Fruit fly (Drosophila melanogaster) whole organism, adult: ENCODE data around the gene Pstk.

ENCODE experiments used
- CG11617 ChIP-seq: fragments of 200-800 bp; sonication (Bioruptor generic); optimal IDR thresholded peaks from 2 replicates; lab custom pipeline; 2017; ENCODE audit warnings: mild to moderate bottlenecking, missing biosample characterization, missing genetic modification reagents, missing genetic modification characterization
- CG12768 ChIP-seq: fragments of 200-800 bp; sonication (Bioruptor generic); optimal IDR thresholded peaks from 2 replicates; lab custom pipeline; 2017; ENCODE audit warnings: missing biosample characterization, missing genetic modification characterization, mild to moderate bottlenecking, moderate library complexity, missing genetic modification reagents
- CG14711 ChIP-seq: fragments of 200-800 bp; sonication (Bioruptor generic); optimal IDR thresholded peaks from 2 replicates; lab custom pipeline; 2018; ENCODE audit warnings: missing biosample characterization, mild to moderate bottlenecking, missing genetic modification characterization, moderate library complexity
- CG1620 ChIP-seq: fragments of 200-800 bp; sonication (Bioruptor generic); optimal IDR thresholded peaks from 2 replicates; lab custom pipeline; 2016; ENCODE audit warnings: missing biosample characterization, missing genetic modification characterization
- CG33017 ChIP-seq: fragments of 200-800 bp; sonication (Bioruptor generic); optimal IDR thresholded peaks from 2 replicates; lab custom pipeline; 2018; ENCODE audit warnings: missing biosample characterization, mild to moderate bottlenecking, missing genetic modification characterization, moderate library complexity
- CG5204 ChIP-seq: fragments of 200-800 bp; sonication (Bioruptor generic); optimal IDR thresholded peaks from 2 replicates; lab custom pipeline; 2016; ENCODE audit warnings: missing biosample characterization, missing genetic modification characterization
- CG7045 ChIP-seq: fragments of 200-800 bp; sonication (Bioruptor generic); optimal IDR thresholded peaks from 2 replicates; lab custom pipeline; 2017; ENCODE audit warnings: missing biosample characterization, mild to moderate bottlenecking, missing genetic modification characterization
- CG7101 ChIP-seq: fragments of 200-800 bp; sonication (Bioruptor generic); optimal IDR thresholded peaks from 2 replicates; lab custom pipeline; 2018; ENCODE audit warnings: missing biosample characterization, mild to moderate bottlenecking, missing genetic modification characterization, moderate library complexity
- Clk ChIP-seq: fragments of 200-800 bp; sonication (Bioruptor generic); optimal IDR thresholded peaks from 2 replicates; lab custom pipeline; 2017; ENCODE audit warnings: missing biosample characterization, missing genetic modification characterization
- Crg-1 ChIP-seq: fragments of 200-800 bp; sonication (Bioruptor generic); optimal IDR thresholded peaks from 2 replicates; lab custom pipeline; 2016; ENCODE audit warnings: missing biosample characterization, missing genetic modification characterization
- Hr96 ChIP-seq: fragments of 200-800 bp; sonication (Bioruptor generic); optimal IDR thresholded peaks from 2 replicates; lab custom pipeline; 2016; ENCODE audit warnings: missing biosample characterization, missing genetic modification characterization
- Mnt ChIP-seq: fragments of 200-800 bp; sonication (Bioruptor generic); optimal IDR thresholded peaks from 2 replicates; lab custom pipeline; 2016; ENCODE audit warnings: missing biosample characterization, mild to moderate bottlenecking, missing genetic modification characterization
- bab1 ChIP-seq: fragments of 200-800 bp; sonication (Bioruptor generic); optimal IDR thresholded peaks from 3 replicates; lab custom pipeline; 2019; ENCODE audit warnings: missing biosample characterization, mild to moderate bottlenecking, missing genetic modification characterization, moderate library complexity
- cic ChIP-seq: fragments of 200-800 bp; sonication (Bioruptor generic); optimal IDR thresholded peaks from 2 replicates; lab custom pipeline; 2017; ENCODE audit warnings: missing biosample characterization, mild to moderate bottlenecking, missing genetic modification characterization, moderate library complexity
- cnc ChIP-seq, 2 experiments: fragments of >200 bp; optimal IDR thresholded peaks; 2 replicates each; lab custom pipeline; 2017
- kay ChIP-seq: fragments of 200-800 bp; sonication (Bioruptor generic); peaks from one replicate; lab custom pipeline; 2016; ENCODE audit warnings: missing biosample characterization, missing genetic modification characterization, borderline replicate concordance
- ovo ChIP-seq: fragments of 200-800 bp; sonication (Bioruptor generic); optimal IDR thresholded peaks from 2 replicates; lab custom pipeline; 2016; ENCODE audit warnings: missing biosample characterization, missing genetic modification characterization
- pad ChIP-seq: fragments of 200-800 bp; sonication (Bioruptor generic); optimal IDR thresholded peaks from 3 replicates; lab custom pipeline; 2017; ENCODE audit warnings: missing biosample characterization, missing genetic modification characterization, mild to moderate bottlenecking, moderate library complexity, missing genetic modification reagents
- tj ChIP-seq: fragments of 200-800 bp; sonication (Bioruptor generic); optimal IDR thresholded peaks from 3 replicates; lab custom pipeline; 2017; ENCODE audit warnings: missing biosample characterization, mild to moderate bottlenecking, missing genetic modification characterization, moderate library complexity
- toe ChIP-seq: fragments of 200-800 bp; sonication (Bioruptor generic); optimal IDR thresholded peaks from 2 replicates; lab custom pipeline; 2016; ENCODE audit warnings: missing biosample characterization, missing genetic modification characterization

The Pstk gene

DNA sequence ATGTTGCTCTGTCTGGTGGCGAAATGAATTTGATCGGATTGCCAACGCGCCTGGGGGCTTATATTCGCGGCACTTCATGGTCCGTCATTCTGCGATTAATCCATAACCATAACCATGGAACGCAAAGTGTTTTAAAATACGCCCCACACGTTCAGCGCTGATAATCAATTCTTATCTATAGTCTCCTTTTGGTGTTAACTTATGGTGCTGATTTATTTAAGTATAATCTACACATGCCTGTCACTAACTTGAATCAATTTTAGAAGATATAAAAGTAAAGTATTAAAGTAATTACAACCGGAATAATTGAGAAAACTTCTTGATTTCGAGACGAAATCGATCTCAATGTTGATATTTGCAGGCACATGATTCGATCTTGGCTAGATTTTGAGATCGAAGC, 28.3 kb downstream of the Pstk start, which contains the start of gene CG14219:
TSS of gene CG14219 (minus strand) at position 101 of the 400 bp plus-strand sequence.
- TF ChIP-seq tj (GFP tag; lab: Kevin White, UChicago): no peak
- no peak for TF ChIP-seq Crg-1
- no peak for TF ChIP-seq Mnt
- no peak for TF ChIP-seq CG1620 (GFP tag; lab: Kevin White, UChicago)

DNA sequence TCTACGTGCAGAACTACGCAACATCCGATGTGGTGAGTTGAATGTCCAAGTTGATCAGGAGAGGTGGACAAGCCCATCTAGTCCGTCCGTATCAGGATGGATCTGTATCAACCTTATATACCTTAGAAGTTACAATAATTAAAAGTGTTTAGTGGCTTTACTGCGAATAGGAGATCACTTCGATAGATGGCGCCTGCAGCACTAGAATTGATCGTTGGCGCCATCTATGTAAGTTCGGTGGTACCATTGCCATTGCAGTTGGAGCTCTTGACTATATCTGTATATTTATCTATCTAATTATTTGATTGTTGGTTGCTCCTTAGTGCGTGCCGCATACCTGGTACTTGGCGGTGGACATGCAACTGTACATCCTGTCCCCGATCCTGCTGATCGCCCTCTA, 33.2 kb downstream of the Pstk start:
- no peak for TF ChIP-seq CG1620 (GFP tag; lab: Kevin White, UChicago)
- TF ChIP-seq kay (GFP tag; lab: Kevin White, UChicago): no peak
- no peak for TF ChIP-seq Crg-1
- no peak for TF ChIP-seq cnc (optimal IDR thresholded peaks at IDR 0.05; lab: Kevin White, UChicago)
- TF ChIP-seq CG14711 (tag; lab: Kevin White, UChicago): no peak
- no peak for TF ChIP-seq toe
- no peak for TF ChIP-seq bab1 (GFP tag; lab: Kevin White, UChicago)
- no peak for TF ChIP-seq Hr96
- TF ChIP-seq CG7045 (GFP tag; lab: Kevin White, UChicago): no peak
- TF ChIP-seq tj (GFP tag; lab: Kevin White, UChicago): no peak
- TF ChIP-seq CG5204: no peak
- TF ChIP-seq pad (GFP tag; lab: Kevin White, UChicago): no peak
- no peak for TF ChIP-seq CG7101 (tag; lab: Kevin White, UChicago)
- TF ChIP-seq CG11617 (GFP tag; lab: Kevin White, UChicago): no peak
- TF ChIP-seq Clk (GFP tag; lab: Kevin White, UChicago): no peak
- no peak for TF ChIP-seq cic (GFP tag; lab: Kevin White, UChicago)
- TF ChIP-seq CG12768: no peak
- TF ChIP-seq ovo (GFP tag; lab: Kevin White, UChicago): no peak
- TF ChIP-seq Mnt: no peak
- no peak for TF ChIP-seq CG33017

DNA sequence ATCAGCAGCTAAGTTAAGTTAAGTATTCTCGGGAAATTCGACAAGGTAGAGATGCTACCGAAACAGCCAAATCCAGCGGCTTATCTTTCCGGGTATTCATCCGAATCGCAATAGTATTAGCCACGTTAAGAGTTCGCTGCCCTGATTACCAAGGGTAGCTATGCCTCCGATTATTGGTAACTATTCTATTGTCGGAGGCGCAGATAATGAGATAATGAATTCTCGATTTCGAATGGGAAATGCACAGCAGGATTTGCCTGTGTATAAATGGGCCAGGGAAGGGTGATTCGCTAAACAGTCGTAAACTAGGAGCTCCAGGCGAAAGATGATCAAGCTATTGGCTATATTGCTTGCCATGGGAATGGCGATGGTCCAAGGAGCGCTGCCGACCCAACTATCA, 35.0 kb downstream of the Pstk start, which contains the start of gene CG14204:
TSS of gene CG14204 (plus strand) at position 301 of the 400 bp plus-strand sequence.
- no peak for TF ChIP-seq CG11617 (GFP tag; lab: Kevin White, UChicago)
- TF ChIP-seq Crg-1: no peak
- TF ChIP-seq CG33017: no peak
- TF ChIP-seq Mnt: no peak
- TF ChIP-seq CG1620 (GFP tag; lab: Kevin White, UChicago): no peak
- no peak for TF ChIP-seq Clk (GFP tag; lab: Kevin White, UChicago)
- no peak for TF ChIP-seq pad (GFP tag; lab: Kevin White, UChicago)
- TF ChIP-seq kay (GFP tag; lab: Kevin White, UChicago): no peak
- no peak for TF ChIP-seq CG7045 (GFP tag; lab: Kevin White, UChicago)
- no peak for TF ChIP-seq cic (GFP tag; lab: Kevin White, UChicago)
- TF ChIP-seq toe: no peak
- TF ChIP-seq bab1 (GFP tag; lab: Kevin White, UChicago): no peak
- no peak for TF ChIP-seq ovo (GFP tag; lab: Kevin White, UChicago)

DNA sequence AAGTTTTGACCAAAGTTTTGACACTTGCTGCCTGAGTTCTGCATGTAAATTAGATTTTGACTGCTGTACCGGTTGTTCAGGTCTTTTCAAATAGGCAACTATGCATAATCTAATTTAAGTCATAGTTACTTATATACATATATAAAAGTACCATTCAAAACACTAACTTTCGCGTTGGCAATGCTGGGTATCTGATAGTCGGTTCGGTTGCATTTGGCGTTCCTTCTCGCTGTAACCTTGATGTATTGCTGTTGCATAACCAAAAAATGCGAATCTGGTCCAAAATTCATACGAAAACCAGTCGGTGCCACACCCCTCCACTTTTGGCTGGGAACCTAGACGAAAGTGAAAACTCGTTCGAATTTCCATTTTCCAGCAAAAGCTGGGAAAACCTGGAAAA, 35.6 kb downstream of the Pstk start:
- TF ChIP-seq cnc (optimal IDR thresholded peaks at IDR 0.05; lab: Kevin White, UChicago): no peak
- TF ChIP-seq CG7045 (GFP tag; lab: Kevin White, UChicago): no peak
- TF ChIP-seq CG33017: no peak
- no peak for TF ChIP-seq toe
- TF ChIP-seq ovo (GFP tag; lab: Kevin White, UChicago): no peak
- no peak for TF ChIP-seq CG14711 (tag; lab: Kevin White, UChicago)
- no peak for TF ChIP-seq Clk (GFP tag; lab: Kevin White, UChicago)

DNA sequence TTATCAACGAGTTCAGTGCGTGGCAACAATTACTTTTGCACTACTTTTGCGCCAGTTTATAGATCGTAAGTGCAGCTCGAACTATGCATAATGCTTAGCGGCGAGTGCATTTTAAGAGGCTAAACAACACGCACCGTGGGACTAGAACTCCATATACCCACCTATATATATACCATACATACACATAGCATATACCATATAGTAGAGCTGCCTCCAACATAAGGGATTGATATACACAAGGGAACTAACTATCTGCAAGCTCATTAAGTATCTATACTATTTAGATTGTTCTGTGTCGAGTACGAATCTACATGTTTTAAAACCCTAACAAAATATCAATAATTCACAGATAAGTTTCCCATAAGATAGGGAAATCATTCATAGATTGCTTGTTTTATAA, 36.5 kb downstream of the Pstk start, which contains the start of gene CG14218:
TSS of gene CG14218 (minus strand) at position 101 of the 400 bp plus-strand sequence.
- TF ChIP-seq tj (GFP tag; lab: Kevin White, UChicago) (no peak), cic (GFP tag; lab: Kevin White, UChicago) (no peak), Clk (GFP tag; lab: Kevin White, UChicago) (no peak), Hr96 (no peak), kay (GFP tag; lab: Kevin White, UChicago) (no peak), cnc (optimal IDR thresholded peaks at IDR 0.05; lab: Kevin White, UChicago) (no peak)

DNA sequence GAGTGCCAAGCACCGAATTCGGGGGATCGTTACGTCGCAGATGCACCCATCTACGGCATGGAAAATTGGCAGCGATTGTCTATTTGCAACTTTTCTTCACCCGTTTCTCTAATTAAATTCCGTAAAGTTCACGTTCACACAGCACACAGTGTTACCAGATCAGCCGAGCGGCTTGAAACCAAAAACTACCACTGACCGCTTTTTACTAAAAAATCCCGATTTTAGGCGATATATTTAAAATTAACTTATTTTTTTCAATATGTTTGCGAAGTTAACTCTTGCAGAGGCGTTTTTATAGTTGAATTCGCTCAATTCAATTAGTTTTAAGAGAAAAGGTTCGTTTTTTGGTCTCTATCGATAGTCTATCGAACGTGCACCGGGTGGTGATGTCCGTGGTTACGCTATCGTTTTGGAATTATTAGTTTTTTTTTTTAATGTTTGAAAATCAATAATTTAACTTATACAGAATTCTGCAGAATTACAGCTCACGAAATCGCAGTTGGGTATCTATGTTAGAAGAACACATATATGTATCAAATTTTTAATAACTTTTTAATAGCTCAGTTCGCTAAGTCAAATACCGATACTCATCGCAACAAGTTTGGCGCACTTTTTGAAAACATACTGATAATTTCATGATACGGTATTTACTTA, 38.6 kb downstream of the Pstk start, which contains the start of gene Tao:
TSS of gene Tao (minus strand) at position 153 of the 654 bp plus-strand sequence.
- no peak for TF ChIP-seq ovo (GFP tag; lab: Kevin White, UChicago)
- TF ChIP-seq pad (GFP tag; lab: Kevin White, UChicago): no peak
- no peak for TF ChIP-seq CG12768
- TF ChIP-seq CG14711 (tag; lab: Kevin White, UChicago): no peak
- no peak for TF ChIP-seq kay (GFP tag; lab: Kevin White, UChicago)
- TF ChIP-seq Mnt: no peak
- no peak for TF ChIP-seq bab1 (GFP tag; lab: Kevin White, UChicago)
- TF ChIP-seq CG7101 (tag; lab: Kevin White, UChicago): no peak
- no peak for TF ChIP-seq CG11617 (GFP tag; lab: Kevin White, UChicago)
- TF ChIP-seq CG7045 (GFP tag; lab: Kevin White, UChicago): no peak
- TF ChIP-seq Clk (GFP tag; lab: Kevin White, UChicago): no peak
- no peak for TF ChIP-seq toe
- no peak for TF ChIP-seq cic (GFP tag; lab: Kevin White, UChicago)
- TF ChIP-seq CG5204: no peak
- TF ChIP-seq CG1620 (GFP tag; lab: Kevin White, UChicago): no peak
- TF ChIP-seq Hr96: no peak
